Fruit fly (Drosophila melanogaster) whole organism, embryonic: ENCODE results near the gene CG46412.

ENCODE experiments used
- C15 ChIP-seq: fragments of 200-800 bp; sonication (Bioruptor generic); IDR thresholded peaks from 3 replicates; pipeline ENCODE4 v1.3.6; 2022; ENCODE audit warnings: missing biosample characterization, missing genetic modification characterization
- CG11398 ChIP-seq: fragments of 200-800 bp; sonication (Bioruptor generic); optimal IDR thresholded peaks from 2 replicates; lab custom pipeline; 2016; ENCODE audit warnings: missing biosample characterization, missing genetic modification characterization
- CG13894 ChIP-seq: fragments of 200-800 bp; sonication (Bioruptor generic); optimal IDR thresholded peaks from 3 replicates; lab custom pipeline; 2018; ENCODE audit warnings: missing biosample characterization, mild to moderate bottlenecking, missing genetic modification characterization, moderate library complexity
- CG32772 ChIP-seq: fragments of 200-800 bp; sonication (Bioruptor generic); IDR thresholded peaks from 2 replicates; pipeline ENCODE4 v1.3.6; 2022; ENCODE audit warnings: missing biosample characterization, missing genetic modification characterization
- CG7987 ChIP-seq: fragments of 200-800 bp; sonication (Bioruptor generic); optimal IDR thresholded peaks from 2 replicates; lab custom pipeline; 2018; ENCODE audit warnings: missing biosample characterization, mild to moderate bottlenecking, missing genetic modification characterization, moderate library complexity
- HmgZ ChIP-seq: fragments of 200-800 bp; sonication (Bioruptor generic); optimal IDR thresholded peaks from 2 replicates; lab custom pipeline; 2018; ENCODE audit warnings: missing biosample characterization, mild to moderate bottlenecking, missing genetic modification characterization
- PHDP ChIP-seq: fragments of 200-800 bp; sonication (Bioruptor generic); optimal IDR thresholded peaks from 3 replicates; lab custom pipeline; 2018; ENCODE audit warnings: missing biosample characterization, mild to moderate bottlenecking, missing genetic modification characterization, moderate library complexity
- ara ChIP-seq: fragments of 200-800 bp; sonication (Bioruptor generic); IDR thresholded peaks from 2 replicates; pipeline ENCODE4 v1.3.6; 2022; ENCODE audit warnings: missing biosample characterization, missing genetic modification characterization
- bigmax ChIP-seq: fragments of 200-800 bp; sonication (Bioruptor generic); optimal IDR thresholded peaks from 2 replicates; lab custom pipeline; 2018; ENCODE audit warnings: missing biosample characterization, mild to moderate bottlenecking, missing genetic modification characterization
- ewg ChIP-seq: fragments of 200-800 bp; sonication (Bioruptor generic); optimal IDR thresholded peaks from 3 replicates; lab custom pipeline; 2017; ENCODE audit warnings: mild to moderate bottlenecking, missing biosample characterization, missing genetic modification reagents, missing genetic modification characterization
- pfk ChIP-seq: fragments of 200-800 bp; sonication (Bioruptor generic); optimal IDR thresholded peaks from 2 replicates; lab custom pipeline; 2018; ENCODE audit warnings: missing biosample characterization, mild to moderate bottlenecking, missing genetic modification characterization, moderate library complexity
- tna ChIP-seq: fragments of 200-800 bp; sonication (Bioruptor generic); IDR thresholded peaks from 2 replicates; pipeline ENCODE4 v1.3.6; 2022; ENCODE audit warnings: missing biosample characterization, missing genetic modification characterization; ENCODE audit not compliant: partially characterized antibody
- usp ChIP-seq: fragments of >200 bp; optimal IDR thresholded peaks from 2 replicates; lab custom pipeline; 2017; ENCODE audit warnings: missing biosample characterization, missing genetic modification characterization

DNA sequence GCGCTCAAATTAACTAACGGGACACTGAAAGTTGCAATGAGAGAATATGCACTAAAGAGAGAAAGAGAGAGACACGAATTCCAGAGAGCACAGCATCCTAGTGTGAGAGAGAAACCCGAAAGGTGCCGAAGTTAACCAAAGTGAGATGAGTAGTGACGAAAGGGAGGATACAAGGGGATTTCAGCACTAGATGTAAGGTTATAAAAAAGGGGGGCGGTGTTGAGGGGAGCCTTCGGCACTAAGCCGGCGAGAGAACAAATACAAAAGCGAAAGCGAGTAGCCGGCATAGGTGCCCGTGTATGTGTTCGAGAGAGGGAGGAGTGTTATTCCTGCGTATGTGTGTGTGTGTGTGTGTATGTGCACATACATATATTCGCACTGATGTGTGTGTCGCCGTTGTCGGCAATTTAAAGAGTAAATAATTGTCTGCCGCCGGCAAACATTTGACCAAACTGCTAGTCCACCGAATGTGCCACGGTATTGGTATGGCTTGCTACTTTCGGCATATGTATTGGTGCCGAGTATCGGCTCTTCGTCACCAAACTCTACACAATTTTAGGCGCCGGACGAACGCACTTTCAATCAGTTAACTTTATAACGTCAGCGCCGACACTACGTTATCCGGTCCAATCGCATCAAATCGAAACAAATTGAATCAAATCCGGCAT, 32.8 kb upstream of the CG46412 start, which contains the start of gene CG7368:
- TF ChIP-seq PHDP: no peak
- no peak for TF ChIP-seq tna
- TF ChIP-seq CG7987: no peak
- TF ChIP-seq usp (GFP tag; lab: Kevin White, UChicago): no peak
- no peak for TF ChIP-seq CG32772
- no peak for TF ChIP-seq C15 (GFP tag; lab: Robert Waterston, UW)
- no peak for TF ChIP-seq ewg
- no peak for TF ChIP-seq bigmax (GFP tag; lab: Kevin White, UChicago)
- no peak for TF ChIP-seq pfk
- TF ChIP-seq CG11398: no peak
- TF ChIP-seq ara (GFP tag; lab: Robert Waterston, UW): no peak
- TF ChIP-seq CG13894 (tag; lab: Kevin White, UChicago): no peak
- no peak for TF ChIP-seq HmgZ
